Worm (Caenorhabditis elegans) whole organism, early embryonic: Measurements from ENCODE around the gene F14D7.1.

ENCODE experiments used
- ama-1 ChIP-seq: fragments of 150-350 bp; optimal IDR thresholded peaks from 2 replicates; lab custom pipeline; 2014
- flt-1 ChIP-seq: fragments of 200-800 bp; sonication (Bioruptor generic); IDR thresholded peaks from 2 replicates; pipeline ENCODE4 v1.3.6; 2022; ENCODE audit warnings: missing genetic modification characterization, missing compliant biosample characterization

DNA sequence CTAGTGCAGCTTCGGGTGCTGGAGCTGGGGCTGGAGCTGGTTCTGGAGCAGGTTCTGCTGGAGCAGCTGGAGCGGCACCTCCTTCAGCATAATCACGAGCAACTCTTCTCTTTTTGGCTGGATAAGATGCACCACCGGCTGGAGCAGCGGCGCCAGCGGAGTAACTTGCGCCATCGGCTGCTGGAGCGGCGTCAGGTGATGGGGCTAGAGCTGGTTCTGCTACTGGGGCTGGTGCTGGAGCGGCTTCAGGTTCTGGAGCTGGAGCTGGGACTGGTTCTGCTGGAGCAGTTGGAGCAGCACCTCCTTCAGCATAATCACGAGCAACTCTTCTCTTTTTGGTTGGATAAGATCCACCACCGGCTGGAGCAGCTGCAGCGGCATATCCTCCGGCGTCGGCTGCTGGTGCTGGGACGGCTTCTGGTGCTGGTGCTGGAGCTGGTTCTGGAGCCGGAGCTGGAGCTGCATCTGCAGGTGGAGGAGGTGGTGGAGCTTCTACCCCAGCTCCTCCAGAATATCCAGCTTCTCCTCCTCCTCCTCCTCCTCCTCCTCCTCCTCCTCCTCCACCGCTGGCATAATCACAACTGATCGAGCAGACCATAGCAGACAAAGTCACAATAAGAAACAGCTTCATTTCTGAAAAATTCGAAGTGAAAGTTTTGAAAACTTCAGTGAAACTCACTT lies 30.0 kb upstream of the F14D7.1 start, which contains the start of gene F47B8.13:
- no peak for TF ChIP-seq flt-1 (GFP tag; lab: Robert Waterston, UW)
- TF ChIP-seq ama-1 (lab: Kevin White, UChicago), result no peak
